Worm (Caenorhabditis elegans) whole organism, L1 larva: ENCODE results near the gene mdh-1.

Experiments
- C04F5.9 ChIP-seq: sonication (generic microtip); optimal IDR thresholded peaks from 2 replicates; lab custom pipeline; 2016; ENCODE audit warnings: missing genetic modification characterization, missing compliant biosample characterization
- C16A3.4 ChIP-seq: fragments of 150-350 bp; optimal IDR thresholded peaks from 2 replicates; lab custom pipeline; 2014; ENCODE audit warnings: missing biosample characterization, missing genetic modification characterization
- aha-1 ChIP-seq: fragments of 150-350 bp; optimal IDR thresholded peaks from 2 replicates; lab custom pipeline; 2014; ENCODE audit warnings: missing biosample characterization, missing genetic modification characterization
- aly-2 ChIP-seq: fragments of 150-350 bp; optimal IDR thresholded peaks from 2 replicates; lab custom pipeline; 2014; ENCODE audit warnings: missing biosample characterization, missing genetic modification characterization
- blmp-1 ChIP-seq: fragments of 150-350 bp; optimal IDR thresholded peaks from 2 replicates; lab custom pipeline; 2014; ENCODE audit warnings: missing biosample characterization, missing genetic modification characterization
- ceh-63 ChIP-seq: fragments of 200-800 bp; sonication (Bioruptor generic); optimal IDR thresholded peaks from 2 replicates; lab custom pipeline; 2018; ENCODE audit warnings: mild to moderate bottlenecking, missing genetic modification characterization, missing compliant biosample characterization
- ceh-82 ChIP-seq, 3 experiments: fragments of 150-350 bp in 1 of 3; sonication (generic microtip) in 2 of 3; optimal IDR thresholded peaks; 2 replicates each; lab custom pipeline; 2014 to 2017; ENCODE audit warnings: missing biosample characterization in 3 of 3, missing genetic modification characterization in 3 of 3
- ceh-90 ChIP-seq: sonication (generic microtip); optimal IDR thresholded peaks from 2 replicates; lab custom pipeline; 2016; ENCODE audit warnings: missing genetic modification characterization, missing compliant biosample characterization
- dsc-1 ChIP-seq: sonication (generic microtip); optimal IDR thresholded peaks from 2 replicates; lab custom pipeline; 2016; ENCODE audit warnings: mild to moderate bottlenecking, missing genetic modification characterization, missing compliant biosample characterization
- efl-1 ChIP-seq, 4 experiments: fragments of 150-350 bp; optimal IDR thresholded peaks in 3 of 4; peaks in 1 of 4; 1 replicate in 1 of 4; 2 replicates in 3 of 4; lab custom pipeline; 2014; ENCODE audit warnings: missing biosample characterization in 2 of 4, missing genetic modification characterization in 2 of 4, missing genetic modification reagents in 2 of 4
- efl-3 ChIP-seq: fragments of 200-800 bp; sonication (Bioruptor generic); optimal IDR thresholded peaks from 2 replicates; lab custom pipeline; 2018; ENCODE audit warnings: mild to moderate bottlenecking, missing genetic modification characterization, missing compliant biosample characterization
- egl-13 ChIP-seq: sonication (generic microtip); optimal IDR thresholded peaks from 2 replicates; lab custom pipeline; 2016; ENCODE audit warnings: missing genotype, missing genetic modification reagents, missing genetic modification characterization, missing compliant biosample characterization
- elt-2 ChIP-seq: sonication (generic microtip); optimal IDR thresholded peaks from 2 replicates; lab custom pipeline; 2016; ENCODE audit warnings: missing genetic modification characterization, mild to moderate bottlenecking, inconsistent platforms, missing compliant biosample characterization, missing genetic modification reagents
- elt-3 ChIP-seq, 6 experiments: fragments of 150-350 bp in 1 of 6; sonication (generic microtip); optimal IDR thresholded peaks; 2 replicates each; lab custom pipeline; 2017 to 2018; ENCODE audit warnings: missing biosample characterization in 6 of 6, missing genetic modification characterization in 6 of 6, inconsistent platforms in 1 of 6
- ets-5 ChIP-seq: fragments of 200-800 bp; sonication (Bioruptor generic); IDR thresholded peaks from 2 replicates; pipeline ENCODE4 v1.3.6; 2022; ENCODE audit warnings: missing genetic modification characterization, missing compliant biosample characterization
- fkh-10 ChIP-seq: sonication (generic microtip); optimal IDR thresholded peaks from 2 replicates; lab custom pipeline; 2017; ENCODE audit warnings: missing biosample characterization, missing genetic modification reagents, missing genetic modification characterization
- fkh-8 ChIP-seq: sonication (generic microtip); optimal IDR thresholded peaks from 2 replicates; lab custom pipeline; 2016; ENCODE audit warnings: mild to moderate bottlenecking, missing genetic modification characterization, missing compliant biosample characterization
- fos-1 ChIP-seq: fragments of 150-350 bp; optimal IDR thresholded peaks from 2 replicates; lab custom pipeline; 2014; ENCODE audit warnings: missing biosample characterization, missing genetic modification characterization
- grh-1 ChIP-seq: fragments of 200-800 bp; sonication (Bioruptor generic); IDR thresholded peaks from 2 replicates; pipeline ENCODE4 v1.3.6; 2022; ENCODE audit warnings: missing genetic modification reagents, missing genetic modification characterization, missing compliant biosample characterization
- hlh-4 ChIP-seq: sonication (generic microtip); optimal IDR thresholded peaks from 2 replicates; lab custom pipeline; 2016; ENCODE audit warnings: mild to moderate bottlenecking, missing genetic modification characterization, missing compliant biosample characterization
- hpl-2 ChIP-seq: fragments of 150-350 bp; optimal IDR thresholded peaks from 2 replicates; lab custom pipeline; 2014; ENCODE audit warnings: missing biosample characterization, missing genetic modification reagents, missing genetic modification characterization
- isw-1 ChIP-seq: fragments of 200-800 bp; sonication (Bioruptor generic); IDR thresholded peaks from 2 replicates; pipeline ENCODE4 v1.3.6; 2022; ENCODE audit warnings: missing genetic modification characterization, missing compliant biosample characterization
- lin-13 ChIP-seq: fragments of 150-350 bp; optimal IDR thresholded peaks from 2 replicates; lab custom pipeline; 2014; ENCODE audit warnings: missing biosample characterization, missing genetic modification reagents, missing genetic modification characterization
- lin-14 ChIP-seq: fragments of 200-800 bp; sonication (Bioruptor generic); optimal IDR thresholded peaks from 2 replicates; lab custom pipeline; 2018; ENCODE audit warnings: mild to moderate bottlenecking, missing genetic modification characterization, moderate library complexity, missing compliant biosample characterization
- lin-35 ChIP-seq, 2 experiments: fragments of 150-350 bp; optimal IDR thresholded peaks; 2 replicates each; lab custom pipeline; 2014; ENCODE audit warnings: missing biosample characterization in 2 of 2, missing genetic modification characterization in 2 of 2, missing genetic modification reagents in 2 of 2
- lin-39 ChIP-seq: fragments of 150-350 bp; optimal IDR thresholded peaks from 2 replicates; lab custom pipeline; 2014; ENCODE audit warnings: missing biosample characterization, missing genetic modification reagents, missing genetic modification characterization
- lsy-2 ChIP-seq, 2 experiments: fragments of 150-350 bp; optimal IDR thresholded peaks; 2 replicates each; lab custom pipeline; 2014; ENCODE audit warnings: missing biosample characterization in 2 of 2, missing genetic modification characterization in 2 of 2
- mab-9 ChIP-seq: fragments of 200-800 bp; sonication (Bioruptor generic); IDR thresholded peaks from 2 replicates; pipeline ENCODE4 v1.3.6; 2022; ENCODE audit warnings: missing genetic modification reagents, missing genetic modification characterization, missing compliant biosample characterization
- mef-2 ChIP-seq: fragments of 150-350 bp; optimal IDR thresholded peaks from 2 replicates; lab custom pipeline; 2014; ENCODE audit warnings: missing biosample characterization, missing genetic modification characterization
- mep-1 ChIP-seq: fragments of 150-350 bp; optimal IDR thresholded peaks from 2 replicates; lab custom pipeline; 2014; ENCODE audit warnings: missing biosample characterization, missing genetic modification characterization
- nhr-11 ChIP-seq: fragments of 150-350 bp; optimal IDR thresholded peaks from 2 replicates; lab custom pipeline; 2014; ENCODE audit warnings: missing biosample characterization, missing genetic modification characterization
- nhr-20 ChIP-seq: sonication (generic microtip); optimal IDR thresholded peaks from 2 replicates; lab custom pipeline; 2016; ENCODE audit warnings: mild to moderate bottlenecking, missing genetic modification characterization, missing compliant biosample characterization
- nhr-237 ChIP-seq: fragments of 150-350 bp; optimal IDR thresholded peaks from 2 replicates; lab custom pipeline; 2014; ENCODE audit warnings: missing biosample characterization, missing genetic modification characterization
- nhr-47 ChIP-seq: sonication (generic microtip); optimal IDR thresholded peaks from 2 replicates; lab custom pipeline; 2016; ENCODE audit warnings: mild to moderate bottlenecking, missing genetic modification characterization, moderate library complexity, missing compliant biosample characterization
- nhr-76 ChIP-seq: sonication (generic microtip); optimal IDR thresholded peaks from 2 replicates; lab custom pipeline; 2017; ENCODE audit warnings: missing biosample characterization, missing genetic modification characterization
- nhr-85 ChIP-seq: sonication (generic microtip); peaks from one replicate; lab custom pipeline; 2016; ENCODE audit warnings: missing genetic modification characterization, inconsistent platforms, missing compliant biosample characterization
- nhr-90 ChIP-seq: sonication (generic microtip); optimal IDR thresholded peaks from 2 replicates; lab custom pipeline; 2016; ENCODE audit warnings: mild to moderate bottlenecking, missing genetic modification characterization, missing compliant biosample characterization; ENCODE audit not compliant: poor library complexity
- pag-3 ChIP-seq: sonication (generic microtip); optimal IDR thresholded peaks from 2 replicates; lab custom pipeline; 2017; ENCODE audit warnings: missing genetic modification characterization, mild to moderate bottlenecking, missing compliant biosample characterization, antibody characterized with exemption, borderline replicate concordance; ENCODE audit not compliant: insufficient read depth
- pax-3 ChIP-seq: fragments of 200-800 bp; sonication (Bioruptor generic); optimal IDR thresholded peaks from 2 replicates; lab custom pipeline; 2018; ENCODE audit warnings: mild to moderate bottlenecking, missing genetic modification characterization, moderate library complexity, missing compliant biosample characterization
- snu-23 ChIP-seq: sonication (generic microtip); optimal IDR thresholded peaks from 2 replicates; lab custom pipeline; 2016; ENCODE audit warnings: missing genetic modification characterization, missing compliant biosample characterization
- sptf-1 ChIP-seq: fragments of 150-350 bp; optimal IDR thresholded peaks from 2 replicates; lab custom pipeline; 2014; ENCODE audit warnings: missing biosample characterization, missing genetic modification characterization
- swsn-7 ChIP-seq: sonication (generic microtip); optimal IDR thresholded peaks from 2 replicates; lab custom pipeline; 2016; ENCODE audit warnings: missing genetic modification characterization, missing compliant biosample characterization
- tbx-2 ChIP-seq: sonication (generic microtip); optimal IDR thresholded peaks from 2 replicates; lab custom pipeline; 2016; ENCODE audit warnings: missing genetic modification characterization, missing compliant biosample characterization
- tlp-1 ChIP-seq: fragments of 150-350 bp; optimal IDR thresholded peaks from 2 replicates; lab custom pipeline; 2014; ENCODE audit warnings: missing biosample characterization, missing genetic modification characterization
- unc-130 ChIP-seq: fragments of 150-350 bp; optimal IDR thresholded peaks from 2 replicates; lab custom pipeline; 2017; ENCODE audit warnings: missing biosample characterization, missing genetic modification characterization, inconsistent platforms
- unc-62 ChIP-seq: fragments of 150-350 bp; optimal IDR thresholded peaks from 2 replicates; lab custom pipeline; 2014; ENCODE audit warnings: missing biosample characterization, missing genetic modification reagents, missing genetic modification characterization
- unc-98 ChIP-seq: fragments of 200-800 bp; sonication (Bioruptor generic); IDR thresholded peaks from 2 replicates; pipeline ENCODE4 v1.3.6; 2022; ENCODE audit warnings: missing genetic modification characterization, missing compliant biosample characterization
- vab-15 ChIP-seq: sonication (generic microtip); optimal IDR thresholded peaks from 2 replicates; lab custom pipeline; 2017; ENCODE audit warnings: missing genotype, mild to moderate bottlenecking, missing genetic modification characterization, missing compliant biosample characterization
- zag-1 ChIP-seq: fragments of 150-350 bp; optimal IDR thresholded peaks from 2 replicates; lab custom pipeline; 2014; ENCODE audit warnings: missing biosample characterization, missing genetic modification characterization
- ztf-11 ChIP-seq, 2 experiments: sonication (generic microtip); optimal IDR thresholded peaks; 2 replicates each; lab custom pipeline; 2016 to 2017; ENCODE audit warnings: missing genetic modification characterization in 2 of 2, missing biosample characterization in 1 of 2, missing compliant biosample characterization in 1 of 2
- ztf-4 ChIP-seq: fragments of 150-350 bp; optimal IDR thresholded peaks from 2 replicates; lab custom pipeline; 2014; ENCODE audit warnings: missing biosample characterization, missing genetic modification characterization

mdh-1 gene

ce11 chrV:6516491-6517304 lies at the start of gene mdh-1:
Gene mdh-1 (minus strand): TSS chrV:6516526.
- TF ChIP-seq fos-1 (tag; lab: Kevin White, UChicago) (no peak), nhr-237 (no peak), nhr-90 (tag; lab: Kevin White, UChicago) (no peak), nhr-47 (tag; lab: Kevin White, UChicago) (peak; percentile 13), tbx-2 (tag; lab: Kevin White, UChicago) (no peak), aly-2 (tag; lab: Kevin White, UChicago) (no peak), aha-1 (tag; lab: Kevin White, UChicago) (no peak), elt-2 (tag; lab: Kevin White, UChicago) (peak; percentile 29), pax-3 (tag; lab: Kevin White, UChicago) (peak; percentile 11), unc-130 (tag; lab: Kevin White, UChicago) (no peak), zag-1 (tag; lab: Kevin White, UChicago) (no peak), ztf-11 (tag; optimal IDR thresholded peaks at IDR 0.05; lab: Kevin White, UChicago) (no peak), fkh-10 (GFP tag; lab: Kevin White, UChicago) (no peak), pag-3 (no peak), C04F5.9 (tag; lab: Kevin White, UChicago) (no peak), lin-13 (GFP tag; lab: Kevin White, UChicago) (no peak), dsc-1 (tag; lab: Kevin White, UChicago) (no peak), lin-39 (tag; lab: Kevin White, UChicago) (no peak), ceh-90 (tag; lab: Kevin White, UChicago) (no peak), elt-3 (tag; optimal IDR thresholded peaks at IDR 0.05; lab: Kevin White, UChicago) (peak in 1 of 6 experiments; percentile 40), unc-98 (no peak), hpl-2 (GFP tag; lab: Kevin White, UChicago) (no peak), nhr-20 (tag; lab: Kevin White, UChicago) (no peak), snu-23 (GFP tag; lab: Kevin White, UChicago) (no peak), nhr-11 (no peak), C16A3.4 (tag; lab: Kevin White, UChicago) (no peak), blmp-1 (tag; lab: Kevin White, UChicago) (peak; percentile 62), ztf-4 (tag; lab: Kevin White, UChicago) (no peak), lin-14 (peak; percentile 58), grh-1 (GFP tag; lab: Robert Waterston, UW) (no peak), nhr-76 (tag; lab: Kevin White, UChicago) (no peak), lin-35 (GFP tag; optimal IDR thresholded peaks at IDR 0.05; lab: Kevin White, UChicago) (peak; percentile 30 to 71), vab-15 (tag; lab: Kevin White, UChicago) (no peak), isw-1 (GFP tag; lab: Robert Waterston, UW) (no peak), unc-62 (no peak), egl-13 (tag; lab: Kevin White, UChicago) (no peak), efl-3 (GFP tag; lab: Kevin White, UChicago) (no peak), ceh-82 (tag; optimal IDR thresholded peaks at IDR 0.05; lab: Kevin White, UChicago) (no peak), fkh-8 (tag; lab: Kevin White, UChicago) (peak; percentile 33), ets-5 (GFP tag; lab: Robert Waterston, UW) (no peak), sptf-1 (tag; lab: Kevin White, UChicago) (no peak), nhr-85 (tag; lab: Kevin White, UChicago) (peak; percentile 30), mep-1 (tag; lab: Kevin White, UChicago) (peak; percentile 7), efl-1 (optimal IDR thresholded peaks at IDR 0.05; lab: Kevin White, UChicago) (peak in 1 of 2 experiments; percentile 75), efl-1 (GFP tag; optimal IDR thresholded peaks at IDR 0.05 in 1 of 2; lab: Kevin White, UChicago) (peak; percentile 72 to 96), hlh-4 (tag; lab: Kevin White, UChicago) (no peak), lsy-2 (tag; optimal IDR thresholded peaks at IDR 0.05; lab: Kevin White, UChicago) (no peak), swsn-7 (tag; lab: Kevin White, UChicago) (no peak), mef-2 (tag; lab: Kevin White, UChicago) (no peak), mab-9 (GFP tag; lab: Robert Waterston, UW) (no peak), tlp-1 (tag; lab: Kevin White, UChicago) (no peak), ceh-63 (GFP tag; lab: Kevin White, UChicago) (no peak)
